Worm (Caenorhabditis elegans) whole organism, late embryonic: Measurements from ENCODE around the gene ZK596.2.

Experiments
- ceh-2 ChIP-seq: sonication (generic microtip); optimal IDR thresholded peaks from 2 replicates; lab custom pipeline; 2016; ENCODE audit warnings: missing genotype, missing genetic modification characterization, missing compliant biosample characterization
- pha-4 ChIP-seq: fragments of 150-350 bp; optimal IDR thresholded peaks from 2 replicates; lab custom pipeline; 2018; ENCODE audit warnings: missing biosample characterization, missing genetic modification reagents, missing genetic modification characterization

ce11 chrIV:10884263-10884662 lies 24.8 kb downstream of the ZK596.2 start, which contains the start of gene F13E9.5:
- TF ChIP-seq pha-4 (no peak), ceh-2 (tag; lab: Kevin White, UChicago) (no peak)
